Fruit fly (Drosophila melanogaster) whole organism: Measurements from ENCODE around the gene CG9701.

ENCODE experiments used
- CG8478 ChIP-seq: fragments of >200 bp; optimal IDR thresholded peaks from 2 replicates; lab custom pipeline; 2018; ENCODE audit warnings: inconsistent platforms
- Dll ChIP-seq: fragments of >200 bp; optimal IDR thresholded peaks from 2 replicates; lab custom pipeline; 2017
- EcR ChIP-seq, 2 experiments: fragments of >200 bp; optimal IDR thresholded peaks; 2 replicates each; lab custom pipeline; 2017; ENCODE audit warnings: missing biosample characterization in 2 of 2, missing genetic modification characterization in 2 of 2, missing genetic modification reagents in 2 of 2
- pan ChIP-seq: fragments of >200 bp; optimal IDR thresholded peaks from 2 replicates; lab custom pipeline; 2017
- psq ChIP-seq: fragments of >200 bp; optimal IDR thresholded peaks from 2 replicates; lab custom pipeline; 2017
- usp ChIP-seq: fragments of >200 bp; optimal IDR thresholded peaks from 2 replicates; lab custom pipeline; 2017; ENCODE audit warnings: missing biosample characterization, missing genetic modification characterization, mixed read lengths

The CG9701 gene

DNA sequence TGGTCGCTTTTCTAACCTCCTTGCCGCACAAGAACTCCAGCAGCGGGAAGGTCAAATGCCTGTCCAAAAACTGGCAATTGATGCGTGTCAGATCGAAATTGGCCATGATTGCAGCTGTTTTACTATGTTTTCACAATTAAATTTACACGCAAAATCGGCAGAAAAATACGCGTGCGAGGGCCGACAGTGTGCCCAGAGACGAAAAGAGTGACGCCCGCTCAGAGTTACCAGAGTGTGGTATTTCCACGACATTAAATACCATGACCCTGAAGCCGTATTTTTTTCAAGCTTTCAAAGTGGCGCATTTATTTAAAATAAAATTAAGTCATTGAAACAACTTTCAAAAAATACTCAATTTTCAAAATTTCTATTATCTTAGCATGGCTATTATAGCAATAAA is 53.4 kb downstream of the CG9701 start, which contains the start of gene eIF3e:
Gene eIF3e (minus strand): TSS at position 214 of the 400 bp plus-strand sequence.
- TF ChIP-seq Dll (lab: Kevin White, UChicago): no peak
- TF ChIP-seq psq (lab: Kevin White, UChicago): no peak
- TF ChIP-seq EcR (GFP tag; optimal IDR thresholded peaks at IDR 0.05; lab: Kevin White, UChicago): no peak
- TF ChIP-seq CG8478 (lab: Kevin White, UChicago): no peak
- no peak for TF ChIP-seq usp (GFP tag; lab: Kevin White, UChicago)
- TF ChIP-seq pan (lab: Kevin White, UChicago): no peak
